Worm (Caenorhabditis elegans): ENCODE measurements around the gene cyp-29A4.

DNA sequence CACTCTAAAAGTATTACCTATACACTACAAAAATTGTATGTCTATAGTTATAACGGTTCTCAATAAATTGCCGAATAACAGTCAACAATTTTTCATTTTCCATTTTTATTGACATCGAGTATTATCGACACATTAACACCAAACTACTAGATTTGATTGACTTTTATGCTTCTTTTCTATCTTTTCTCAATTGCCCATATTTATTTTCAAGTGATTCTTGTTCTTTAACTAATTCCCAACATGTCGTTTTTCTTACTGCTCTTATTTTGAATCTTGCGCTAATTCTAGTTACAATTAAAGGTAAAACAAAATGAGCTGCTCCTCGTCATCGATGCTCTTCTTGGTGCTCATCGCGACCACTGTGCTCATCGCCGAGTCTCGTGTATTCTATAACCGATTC lies 23.4 kb downstream of the cyp-29A4 start, which contains the start of gene cthd-1:
- TF ChIP-seq madf-8 (GFP tag; conservative IDR thresholded peaks at IDR 0.05): no peak
- TF ChIP-seq unc-62 (GFP tag; optimal IDR thresholded peaks at IDR 0.05): no peak
- no peak for TF ChIP-seq snpc-4 (GFP tag; optimal IDR thresholded peaks at IDR 0.05)
- no peak for TF ChIP-seq snpc-4 (tag; optimal IDR thresholded peaks at IDR 0.05)
- no peak for TF ChIP-seq hsf-1 (GFP tag; IDR thresholded peaks at IDR 0.05)
- no peak for TF ChIP-seq die-1 (tag; optimal IDR thresholded peaks at IDR 0.05)
- no peak for TF ChIP-seq nhr-120 (GFP tag; IDR thresholded peaks at IDR 0.05)

Data from whole organism, young adult.